Fruit fly (Drosophila melanogaster): Measurements from ENCODE around the gene mRpS22.

The mRpS22 gene

dm6 chr3R:27928984-27929924, 12.5 kb downstream of the mRpS22 start (continued):
- no peak for TF ChIP-seq CG7357 (GFP tag; IDR thresholded peaks at IDR 0.05)
- no peak for TF ChIP-seq seq (GFP tag; IDR thresholded peaks at IDR 0.05)
- TF ChIP-seq exex (tag; optimal IDR thresholded peaks at IDR 0.05): peak; percentile 91
- TF ChIP-seq Max (GFP tag; optimal IDR thresholded peaks at IDR 0.05): no peak
- TF ChIP-seq Elba2 (GFP tag; optimal IDR thresholded peaks at IDR 0.05): no peak
- TF ChIP-seq CG18262 (tag; optimal IDR thresholded peaks at IDR 0.05): no peak
- TF ChIP-seq CG9727 (GFP tag; optimal IDR thresholded peaks at IDR 0.05): no peak
- no peak for TF ChIP-seq CG11085 (GFP tag; IDR thresholded peaks at IDR 0.05)
- TF ChIP-seq jigr1 (GFP tag; IDR thresholded peaks at IDR 0.05): no peak
- TF ChIP-seq CG14667 (GFP tag; IDR thresholded peaks at IDR 0.05): no peak
- peak; percentile 56 for TF ChIP-seq sens (GFP tag)
- no peak for TF ChIP-seq bcd (GFP tag; optimal IDR thresholded peaks at IDR 0.05)
- no peak for TF ChIP-seq ab (GFP tag; optimal IDR thresholded peaks at IDR 0.05)
- TF ChIP-seq CG5245 (GFP tag; optimal IDR thresholded peaks at IDR 0.05): no peak
- TF ChIP-seq CG4404 (GFP tag; IDR thresholded peaks at IDR 0.05): no peak
- peak; percentile 29 for TF ChIP-seq Myb (GFP tag; optimal IDR thresholded peaks at IDR 0.05)
- TF ChIP-seq trem (tag; optimal IDR thresholded peaks at IDR 0.05): peak; percentile 52
- peak; percentile 36 for TF ChIP-seq Med (GFP tag)
- TF ChIP-seq ken (GFP tag; IDR thresholded peaks at IDR 0.05): no peak
- no peak for TF ChIP-seq CG16863 (GFP tag; optimal IDR thresholded peaks at IDR 0.05)
- no peak for TF ChIP-seq otp (GFP tag; IDR thresholded peaks at IDR 0.05)
- TF ChIP-seq CG30431 (GFP tag; optimal IDR thresholded peaks at IDR 0.05): no peak
- TF ChIP-seq CG17328 (GFP tag; IDR thresholded peaks at IDR 0.05): no peak
- no peak for TF ChIP-seq H15 (GFP tag; IDR thresholded peaks at IDR 0.05)
- peak; percentile 54 for TF ChIP-seq stwl (tag; optimal IDR thresholded peaks at IDR 0.05)
- peak; percentile 12 for TF ChIP-seq Sry-δ (GFP tag; optimal IDR thresholded peaks at IDR 0.05)
- TF ChIP-seq hth (optimal IDR thresholded peaks at IDR 0.05): no peak
- TF ChIP-seq chinmo (GFP tag; IDR thresholded peaks at IDR 0.05; ENCODE audit: partially characterized antibody): 0 out of 4 replicates have a peak, but pooled peaks have one; percentile 47
- TF ChIP-seq CG9876 (GFP tag; optimal IDR thresholded peaks at IDR 0.05): no peak
- peak; percentile 53 for TF ChIP-seq Dp (GFP tag; optimal IDR thresholded peaks at IDR 0.05)
- TF ChIP-seq CG8924 (tag; optimal IDR thresholded peaks at IDR 0.05): no peak
- TF ChIP-seq Lim3 (GFP tag; IDR thresholded peaks at IDR 0.05): no peak
- TF ChIP-seq br (optimal IDR thresholded peaks at IDR 0.05): no peak
- no peak for TF ChIP-seq Hr3 (GFP tag; optimal IDR thresholded peaks at IDR 0.05)
- TF ChIP-seq corto (GFP tag; optimal IDR thresholded peaks at IDR 0.05): no peak
- TF ChIP-seq al (GFP tag; IDR thresholded peaks at IDR 0.05): no peak
- TF ChIP-seq dpn (GFP tag; optimal IDR thresholded peaks at IDR 0.05): no peak
- no peak for TF ChIP-seq esg (GFP tag; conservative IDR thresholded peaks at IDR 0.05)
- no peak for TF ChIP-seq Abd-B (GFP tag; optimal IDR thresholded peaks at IDR 0.05)
- no peak for TF ChIP-seq Hr51 (GFP tag; optimal IDR thresholded peaks at IDR 0.05)
- TF ChIP-seq CG9215 (GFP tag; IDR thresholded peaks at IDR 0.05): no peak
- no peak for TF ChIP-seq fd96Cb (tag; optimal IDR thresholded peaks at IDR 0.05)
- TF ChIP-seq MBD-R2 (GFP tag; IDR thresholded peaks at IDR 0.05): 0 out of 2 replicates have a peak, but pooled peaks have one; percentile 25
- no peak for TF ChIP-seq fd3F (GFP tag; optimal IDR thresholded peaks at IDR 0.05)
- TF ChIP-seq Ptx1 (GFP tag; IDR thresholded peaks at IDR 0.05): no peak
- TF ChIP-seq ATbp (GFP tag; optimal IDR thresholded peaks at IDR 0.05): no peak
- no peak for TF ChIP-seq trh (GFP tag; optimal IDR thresholded peaks at IDR 0.05)
- no peak for TF ChIP-seq oc (tag; optimal IDR thresholded peaks at IDR 0.05)
- no peak for TF ChIP-seq CG11560 (tag; IDR thresholded peaks at IDR 0.05)
- no peak for TF ChIP-seq odd (GFP tag; optimal IDR thresholded peaks at IDR 0.05)

All from whole organism, embryonic.